Worm (Caenorhabditis elegans) whole organism, L2 larva: ENCODE data around the gene srz-16.

ENCODE experiments used
- alr-1 ChIP-seq: fragments of 150-350 bp; optimal IDR thresholded peaks from 2 replicates; lab custom pipeline; 2014; ENCODE audit warnings: missing biosample characterization, missing genetic modification characterization
- elt-3 ChIP-seq: sonication (generic microtip); optimal IDR thresholded peaks from 2 replicates; lab custom pipeline; 2017; ENCODE audit warnings: missing biosample characterization, missing genetic modification characterization
- fos-1 ChIP-seq: fragments of 150-350 bp; optimal IDR thresholded peaks from 2 replicates; lab custom pipeline; 2014; ENCODE audit warnings: missing biosample characterization, missing genetic modification characterization
- lin-39 ChIP-seq: fragments of 150-350 bp; optimal IDR thresholded peaks from 2 replicates; lab custom pipeline; 2014; ENCODE audit warnings: missing biosample characterization, missing genetic modification reagents, missing genetic modification characterization
- mdl-1 ChIP-seq, 2 experiments: fragments of 150-350 bp in 1 of 2; sonication (generic microtip) in 1 of 2; optimal IDR thresholded peaks; 2 replicates each; lab custom pipeline; 2017; ENCODE audit warnings: missing biosample characterization in 2 of 2, missing genetic modification characterization in 2 of 2
- snpc-4 ChIP-seq: fragments of 150-350 bp; optimal IDR thresholded peaks from 2 replicates; lab custom pipeline; 2014; ENCODE audit warnings: missing biosample characterization, missing genetic modification characterization
- unc-39 ChIP-seq: fragments of 150-350 bp; optimal IDR thresholded peaks from 2 replicates; lab custom pipeline; 2014; ENCODE audit warnings: missing biosample characterization, missing genetic modification characterization

DNA sequence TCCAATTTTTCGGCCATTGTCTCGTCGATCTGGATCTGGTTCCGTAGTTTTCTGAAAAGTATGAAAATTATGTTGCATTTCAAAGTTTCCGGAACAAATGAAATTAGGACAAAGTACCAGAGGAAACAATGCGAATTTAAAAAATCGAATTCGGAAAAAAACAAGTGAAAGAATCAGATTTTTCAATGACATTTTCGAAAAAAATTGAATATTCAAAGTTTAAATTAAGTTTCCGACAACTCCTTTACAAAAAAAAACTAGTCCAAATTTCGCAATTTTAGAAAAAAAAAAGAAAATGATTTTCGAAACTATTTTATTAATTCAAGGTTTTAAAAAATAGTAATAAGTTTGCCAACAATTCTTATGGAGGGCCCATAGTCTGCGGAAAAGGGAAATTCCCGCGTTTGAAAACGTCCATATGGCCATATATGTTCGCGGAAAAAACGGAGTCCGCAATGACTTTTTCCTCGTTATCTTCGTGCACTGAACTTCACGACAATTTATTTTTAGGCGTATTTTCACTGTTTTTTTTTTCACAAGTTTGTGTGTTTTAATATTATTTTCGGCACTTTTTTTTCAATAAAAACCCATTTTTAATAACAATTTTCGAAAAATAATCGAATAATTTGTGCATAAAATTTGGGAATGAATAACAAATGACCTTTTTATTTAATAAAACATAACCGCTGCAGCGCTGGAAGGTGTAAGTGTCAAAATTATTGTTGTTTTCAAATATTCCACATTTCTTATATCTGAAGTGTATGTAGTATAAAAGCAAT is 5.8 kb upstream of the srz-16 start, which contains the start of the genes fbxa-115 and Y113G7B.27:
- no peak for TF ChIP-seq unc-39 (tag; lab: Kevin White, UChicago)
- no peak for TF ChIP-seq lin-39 (tag; lab: Kevin White, UChicago)
- no peak for TF ChIP-seq mdl-1 (tag; optimal IDR thresholded peaks at IDR 0.05; lab: Kevin White, UChicago)
- TF ChIP-seq fos-1 (tag; lab: Kevin White, UChicago): no peak
- no peak for TF ChIP-seq alr-1 (tag; lab: Kevin White, UChicago)
- no peak for TF ChIP-seq snpc-4
- TF ChIP-seq elt-3 (tag; lab: Kevin White, UChicago): no peak
